Fruit fly (Drosophila melanogaster): ENCODE results near the gene Mpi.

DNA sequence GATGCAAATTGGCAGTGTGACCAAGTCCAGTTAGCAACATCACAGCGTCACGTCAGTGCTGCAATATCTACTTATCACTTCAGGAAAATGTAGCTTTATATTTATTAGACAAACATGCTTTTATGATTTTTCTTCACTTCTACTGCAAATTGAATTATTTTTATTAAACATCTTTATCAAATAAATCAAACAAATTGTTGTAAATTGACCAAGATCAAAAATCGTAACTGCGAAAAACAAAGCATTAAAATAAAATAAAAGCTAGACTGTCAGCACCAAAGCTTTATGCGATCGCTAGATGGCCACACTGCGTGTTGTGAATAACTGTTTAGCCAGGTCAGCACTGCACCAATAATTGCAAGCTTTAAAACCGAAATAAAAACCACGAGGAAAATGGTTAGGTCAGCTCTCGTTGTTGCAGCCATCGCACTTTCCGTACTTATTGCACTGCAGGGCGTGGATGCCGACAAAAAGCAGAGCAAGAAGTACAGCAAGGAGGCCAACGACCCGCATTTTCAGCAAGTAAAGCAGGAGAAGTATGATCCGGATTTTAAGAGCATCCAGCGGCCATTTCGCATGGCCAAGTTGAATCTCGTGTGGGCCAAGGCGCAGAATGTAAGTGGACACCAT lies 31.9 kb downstream of the Mpi start, which contains the start of the genes CG12945 and CG8507:
- TF ChIP-seq Lpt (GFP tag; optimal IDR thresholded peaks at IDR 0.05): no peak
- 0 out of 3 replicates have a peak, but pooled peaks have one; percentile 18 for TF ChIP-seq Dbx (GFP tag; IDR thresholded peaks at IDR 0.05)

All from whole organism, embryonic.